Worm (Caenorhabditis elegans): ENCODE data around the gene W10C6.2.

Gene W10C6.2

DNA sequence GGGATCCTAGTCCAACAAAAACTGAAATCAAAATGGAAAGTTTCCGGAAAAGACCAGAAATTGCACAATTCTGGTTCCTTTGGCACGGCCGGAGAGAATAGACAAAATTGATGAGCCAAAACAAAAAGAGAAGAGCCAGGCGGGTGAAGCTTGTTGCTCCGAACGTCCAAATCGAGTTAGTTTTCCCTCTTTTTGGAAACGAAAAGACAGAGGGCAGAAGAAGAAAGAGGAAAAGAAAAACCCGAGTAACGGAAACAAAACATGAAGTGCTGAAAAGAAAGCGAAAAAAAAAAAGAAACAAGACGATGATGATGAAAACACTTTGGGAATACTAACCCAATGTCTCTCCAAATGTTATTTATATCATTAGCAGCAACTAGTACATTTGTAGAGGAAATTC, 30.1 kb downstream of the W10C6.2 start:
- TF ChIP-seq madf-5 (GFP tag; IDR thresholded peaks at IDR 0.05): no peak
- peak; percentile 62 for TF ChIP-seq ces-1 (GFP tag; optimal IDR thresholded peaks at IDR 0.05)

- no peak for TF ChIP-seq aha-1 (tag)
- no peak for TF ChIP-seq set-16 (GFP tag; IDR thresholded peaks at IDR 0.05)
- no peak for TF ChIP-seq skn-1 (tag; optimal IDR thresholded peaks at IDR 0.05)
- no peak for TF ChIP-seq egl-43 (GFP tag; IDR thresholded peaks at IDR 0.05)
- no peak for TF ChIP-seq madf-5 (GFP tag; IDR thresholded peaks at IDR 0.05)
- no peak for TF ChIP-seq ceh-28 (tag; optimal IDR thresholded peaks at IDR 0.05)
- no peak for TF ChIP-seq hif-1 (tag; optimal IDR thresholded peaks at IDR 0.05)
Observed at ce11 chrII:11089356-11089755, 32.3 kb downstream of the W10C6.2 start, which contains the start of gene unc-53. Gene unc-53 (minus strand): TSS chrII:11089456.

- TF ChIP-seq aha-1 (tag): peak; percentile 64
- no peak for TF ChIP-seq mdt-29 (GFP tag; IDR thresholded peaks at IDR 0.05)
Observed at ce11 chrII:11088137-11088536, 33.6 kb downstream of the W10C6.2 start.

DNA sequence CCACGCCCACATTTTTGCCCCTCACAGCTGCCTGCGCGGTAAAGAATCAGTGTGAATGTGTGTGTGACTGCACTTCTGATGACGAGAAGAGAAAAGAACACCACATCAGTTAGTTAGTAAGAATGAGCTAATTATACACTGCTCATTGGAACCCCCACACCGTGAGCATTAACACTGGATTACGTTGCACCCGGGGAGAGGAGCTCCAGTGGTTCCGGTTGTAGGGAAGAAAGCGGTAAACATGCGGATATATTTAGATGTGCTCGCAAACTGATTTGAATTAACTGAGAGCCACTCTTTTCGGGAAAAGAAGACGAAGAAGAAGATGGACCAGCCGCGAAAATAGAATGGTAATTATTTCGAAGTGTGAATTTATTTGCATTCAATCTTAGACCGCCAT, 34.9 kb downstream of the W10C6.2 start:
- TF ChIP-seq spr-1 (tag; optimal IDR thresholded peaks at IDR 0.05) (no peak), egl-43 (GFP tag; IDR thresholded peaks at IDR 0.05) (no peak), R02D3.7 (tag; optimal IDR thresholded peaks at IDR 0.05) (no peak), lsy-2 (tag; optimal IDR thresholded peaks at IDR 0.05) (no peak), lin-15B (tag; optimal IDR thresholded peaks at IDR 0.05) (no peak), Y105C5A.15 (GFP tag; IDR thresholded peaks at IDR 0.05) (no peak), F49E8.2 (tag; optimal IDR thresholded peaks at IDR 0.05; ENCODE audit: borderline replicate concordance) (no peak)

DNA sequence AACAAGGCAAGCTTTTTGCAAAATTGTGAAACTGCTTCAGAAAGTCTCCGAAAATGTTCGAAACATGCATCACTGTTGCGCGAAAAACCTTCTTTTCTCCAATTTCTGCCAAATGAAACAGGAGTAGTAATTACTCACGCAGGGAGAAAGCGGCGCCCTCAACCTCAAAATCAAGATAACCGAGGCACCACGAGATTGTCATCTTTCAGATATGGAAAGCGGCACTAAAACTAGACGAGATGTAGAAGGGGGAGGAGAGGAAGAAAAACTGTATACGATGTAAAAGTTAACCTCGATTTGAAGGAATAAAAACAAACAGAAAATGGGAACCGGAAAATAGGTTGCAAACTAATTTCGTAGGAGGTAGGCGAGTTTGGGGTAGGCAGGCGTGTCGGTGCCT, 45.1 kb downstream of the W10C6.2 start:
- no peak for TF ChIP-seq dmd-9 (GFP tag; IDR thresholded peaks at IDR 0.05)
- no peak for TF ChIP-seq lin-29 (GFP tag; IDR thresholded peaks at IDR 0.05)
- no peak for TF ChIP-seq lin-1 (GFP tag; IDR thresholded peaks at IDR 0.05)
- TF ChIP-seq unc-62 (GFP tag; optimal IDR thresholded peaks at IDR 0.05 in 1 of 2): no peak
- TF ChIP-seq unc-62 (tag; optimal IDR thresholded peaks at IDR 0.05): no peak
- no peak for TF ChIP-seq hif-1 (tag; optimal IDR thresholded peaks at IDR 0.05)
- no peak for TF ChIP-seq duxl-1 (tag; optimal IDR thresholded peaks at IDR 0.05; ENCODE audit: poor library complexity)
- no peak for TF ChIP-seq set-16 (GFP tag; IDR thresholded peaks at IDR 0.05)
- no peak for TF ChIP-seq lim-7 (GFP tag; IDR thresholded peaks at IDR 0.05)
- no peak for TF ChIP-seq fkh-10 (GFP tag; optimal IDR thresholded peaks at IDR 0.05)
- no peak for TF ChIP-seq zfp-3 (GFP tag; conservative IDR thresholded peaks at IDR 0.05)
- TF ChIP-seq F44E2.7 (GFP tag; IDR thresholded peaks at IDR 0.05): no peak
- TF ChIP-seq ZK546.5 (tag; optimal IDR thresholded peaks at IDR 0.05): no peak

DNA sequence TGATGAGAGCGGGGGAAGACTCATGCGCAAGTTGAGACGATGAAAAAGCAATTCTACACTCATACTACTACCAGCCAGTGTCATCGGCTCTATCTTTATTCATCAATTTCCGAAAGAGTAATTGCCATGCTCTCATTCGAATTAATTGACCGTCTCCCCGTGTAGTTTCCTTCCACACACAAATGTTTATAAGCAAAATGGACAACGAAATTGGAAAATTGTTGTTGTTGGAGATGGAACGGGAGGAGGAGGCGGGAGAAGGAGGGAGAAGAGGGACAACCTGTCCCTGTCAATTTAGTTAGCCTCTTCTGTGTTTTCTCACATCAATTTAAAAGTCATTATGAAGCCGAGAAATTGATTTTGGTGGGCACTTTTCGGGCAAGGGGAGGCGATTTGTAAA, 49.1 kb downstream of the W10C6.2 start:
- TF ChIP-seq Y5F2A.4 (GFP tag; optimal IDR thresholded peaks at IDR 0.05): no peak
- TF ChIP-seq nhr-76 (tag; optimal IDR thresholded peaks at IDR 0.05): no peak
- no peak for TF ChIP-seq zfp-3 (GFP tag; conservative IDR thresholded peaks at IDR 0.05)
- no peak for TF ChIP-seq daf-19 (GFP tag; conservative IDR thresholded peaks at IDR 0.05)
- no peak for TF ChIP-seq F44E2.7 (GFP tag; IDR thresholded peaks at IDR 0.05)
- TF ChIP-seq lin-29 (GFP tag; IDR thresholded peaks at IDR 0.05): no peak
- TF ChIP-seq dmd-9 (GFP tag; IDR thresholded peaks at IDR 0.05): no peak
- no peak for TF ChIP-seq gei-8 (GFP tag; optimal IDR thresholded peaks at IDR 0.05)
- no peak for TF ChIP-seq snpc-4 (tag; optimal IDR thresholded peaks at IDR 0.05)
- TF ChIP-seq lim-7 (GFP tag; IDR thresholded peaks at IDR 0.05): no peak
- TF ChIP-seq attf-4 (tag; optimal IDR thresholded peaks at IDR 0.05): no peak
- no peak for TF ChIP-seq dve-1 (tag; optimal IDR thresholded peaks at IDR 0.05; ENCODE audit: insufficient read depth)
- no peak for TF ChIP-seq daf-16 (GFP tag; optimal IDR thresholded peaks at IDR 0.05)
- TF ChIP-seq daf-16 (tag; optimal IDR thresholded peaks at IDR 0.05): no peak
- no peak for TF ChIP-seq hmg-1.1 (GFP tag; IDR thresholded peaks at IDR 0.05)
- no peak for TF ChIP-seq ceh-44 (GFP tag; IDR thresholded peaks at IDR 0.05)
- no peak for TF ChIP-seq unc-39 (tag; optimal IDR thresholded peaks at IDR 0.05)
- no peak for TF ChIP-seq unc-62 (GFP tag; optimal IDR thresholded peaks at IDR 0.05 in 1 of 2)
- TF ChIP-seq unc-62 (tag; optimal IDR thresholded peaks at IDR 0.05): no peak

Data from whole organism, L4 larva.